Fruit fly (Drosophila melanogaster) whole organism, adult: ENCODE data around the gene CG32053.

Experiments used
- CG11617 ChIP-seq: fragments of 200-800 bp; sonication (Bioruptor generic); optimal IDR thresholded peaks from 2 replicates; lab custom pipeline; 2017; ENCODE audit warnings: mild to moderate bottlenecking, missing biosample characterization, missing genetic modification reagents, missing genetic modification characterization
- CG12768 ChIP-seq: fragments of 200-800 bp; sonication (Bioruptor generic); optimal IDR thresholded peaks from 2 replicates; lab custom pipeline; 2017; ENCODE audit warnings: missing biosample characterization, missing genetic modification characterization, mild to moderate bottlenecking, moderate library complexity, missing genetic modification reagents
- CG14711 ChIP-seq: fragments of 200-800 bp; sonication (Bioruptor generic); optimal IDR thresholded peaks from 2 replicates; lab custom pipeline; 2018; ENCODE audit warnings: missing biosample characterization, mild to moderate bottlenecking, missing genetic modification characterization, moderate library complexity
- CG1620 ChIP-seq: fragments of 200-800 bp; sonication (Bioruptor generic); optimal IDR thresholded peaks from 2 replicates; lab custom pipeline; 2016; ENCODE audit warnings: missing biosample characterization, missing genetic modification characterization
- CG33017 ChIP-seq: fragments of 200-800 bp; sonication (Bioruptor generic); optimal IDR thresholded peaks from 2 replicates; lab custom pipeline; 2018; ENCODE audit warnings: missing biosample characterization, mild to moderate bottlenecking, missing genetic modification characterization, moderate library complexity
- CG5204 ChIP-seq: fragments of 200-800 bp; sonication (Bioruptor generic); optimal IDR thresholded peaks from 2 replicates; lab custom pipeline; 2016; ENCODE audit warnings: missing biosample characterization, missing genetic modification characterization
- CG7045 ChIP-seq: fragments of 200-800 bp; sonication (Bioruptor generic); optimal IDR thresholded peaks from 2 replicates; lab custom pipeline; 2017; ENCODE audit warnings: missing biosample characterization, mild to moderate bottlenecking, missing genetic modification characterization
- CG7101 ChIP-seq: fragments of 200-800 bp; sonication (Bioruptor generic); optimal IDR thresholded peaks from 2 replicates; lab custom pipeline; 2018; ENCODE audit warnings: missing biosample characterization, mild to moderate bottlenecking, missing genetic modification characterization, moderate library complexity
- Clk ChIP-seq: fragments of 200-800 bp; sonication (Bioruptor generic); optimal IDR thresholded peaks from 2 replicates; lab custom pipeline; 2017; ENCODE audit warnings: missing biosample characterization, missing genetic modification characterization
- Crg-1 ChIP-seq: fragments of 200-800 bp; sonication (Bioruptor generic); optimal IDR thresholded peaks from 2 replicates; lab custom pipeline; 2016; ENCODE audit warnings: missing biosample characterization, missing genetic modification characterization
- Hr96 ChIP-seq: fragments of 200-800 bp; sonication (Bioruptor generic); optimal IDR thresholded peaks from 2 replicates; lab custom pipeline; 2016; ENCODE audit warnings: missing biosample characterization, missing genetic modification characterization
- Mnt ChIP-seq: fragments of 200-800 bp; sonication (Bioruptor generic); optimal IDR thresholded peaks from 2 replicates; lab custom pipeline; 2016; ENCODE audit warnings: missing biosample characterization, mild to moderate bottlenecking, missing genetic modification characterization
- bab1 ChIP-seq: fragments of 200-800 bp; sonication (Bioruptor generic); optimal IDR thresholded peaks from 3 replicates; lab custom pipeline; 2019; ENCODE audit warnings: missing biosample characterization, mild to moderate bottlenecking, missing genetic modification characterization, moderate library complexity
- cic ChIP-seq: fragments of 200-800 bp; sonication (Bioruptor generic); optimal IDR thresholded peaks from 2 replicates; lab custom pipeline; 2017; ENCODE audit warnings: missing biosample characterization, mild to moderate bottlenecking, missing genetic modification characterization, moderate library complexity
- cnc ChIP-seq, 2 experiments: fragments of >200 bp; optimal IDR thresholded peaks; 2 replicates each; lab custom pipeline; 2017
- kay ChIP-seq: fragments of 200-800 bp; sonication (Bioruptor generic); peaks from one replicate; lab custom pipeline; 2016; ENCODE audit warnings: missing biosample characterization, missing genetic modification characterization, borderline replicate concordance
- ovo ChIP-seq: fragments of 200-800 bp; sonication (Bioruptor generic); optimal IDR thresholded peaks from 2 replicates; lab custom pipeline; 2016; ENCODE audit warnings: missing biosample characterization, missing genetic modification characterization
- tj ChIP-seq: fragments of 200-800 bp; sonication (Bioruptor generic); optimal IDR thresholded peaks from 3 replicates; lab custom pipeline; 2017; ENCODE audit warnings: missing biosample characterization, mild to moderate bottlenecking, missing genetic modification characterization, moderate library complexity
- toe ChIP-seq: fragments of 200-800 bp; sonication (Bioruptor generic); optimal IDR thresholded peaks from 2 replicates; lab custom pipeline; 2016; ENCODE audit warnings: missing biosample characterization, missing genetic modification characterization

The CG32053 gene

dm6 chr3L:10092278-10092903 lies at the start of gene CG32053:
Gene CG32053 (minus strand): TSS chr3L:10092346.
- TF ChIP-seq Mnt: no peak
- no peak for TF ChIP-seq bab1 (GFP tag; lab: Kevin White, UChicago)
- TF ChIP-seq CG7045: no peak
- peak; percentile 14 for TF ChIP-seq cic (GFP tag; lab: Kevin White, UChicago)
- TF ChIP-seq tj (GFP tag; lab: Kevin White, UChicago): no peak
- TF ChIP-seq kay: peak; percentile 56

DNA sequence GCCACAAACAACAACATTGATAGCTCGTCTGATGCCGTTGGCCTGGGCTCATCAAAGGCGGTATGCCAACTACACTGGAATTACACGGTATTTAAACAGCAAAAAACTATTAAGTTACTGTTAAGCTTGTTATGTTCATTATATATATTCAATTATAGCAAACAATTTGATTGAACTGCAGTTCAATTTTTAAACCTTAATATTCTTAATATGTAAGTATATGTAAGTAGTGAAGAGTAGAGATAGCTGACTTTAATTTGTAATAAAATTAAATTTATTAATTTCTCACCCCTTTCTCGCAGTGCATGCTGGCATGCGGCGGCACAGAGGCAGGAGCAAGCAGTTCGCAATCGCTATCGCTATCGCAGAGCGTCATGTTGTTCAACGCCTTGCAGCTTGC lies 18.2 kb upstream of the CG32053 start:
- TF ChIP-seq Crg-1 (GFP tag; lab: Kevin White, UChicago): no peak
- no peak for TF ChIP-seq bab1 (GFP tag; lab: Kevin White, UChicago)
- no peak for TF ChIP-seq cic (GFP tag; lab: Kevin White, UChicago)
- TF ChIP-seq CG7101 (tag; lab: Kevin White, UChicago): peak; percentile 30
- TF ChIP-seq ovo (GFP tag; lab: Kevin White, UChicago): no peak
- TF ChIP-seq Hr96 (GFP tag; lab: Kevin White, UChicago): peak; percentile 2
- TF ChIP-seq toe (GFP tag; lab: Kevin White, UChicago): peak; percentile 62
- peak; percentile 62 for TF ChIP-seq CG7045
- peak; percentile 13 for TF ChIP-seq tj (GFP tag; lab: Kevin White, UChicago)
- TF ChIP-seq CG12768 (GFP tag; lab: Kevin White, UChicago): peak; percentile 20
- TF ChIP-seq Clk (GFP tag; lab: Kevin White, UChicago): peak; percentile 20
- peak; percentile 14 for TF ChIP-seq CG14711
- peak; percentile 51 for TF ChIP-seq CG5204 (GFP tag; lab: Kevin White, UChicago)
- TF ChIP-seq CG11617: peak; percentile 67

DNA sequence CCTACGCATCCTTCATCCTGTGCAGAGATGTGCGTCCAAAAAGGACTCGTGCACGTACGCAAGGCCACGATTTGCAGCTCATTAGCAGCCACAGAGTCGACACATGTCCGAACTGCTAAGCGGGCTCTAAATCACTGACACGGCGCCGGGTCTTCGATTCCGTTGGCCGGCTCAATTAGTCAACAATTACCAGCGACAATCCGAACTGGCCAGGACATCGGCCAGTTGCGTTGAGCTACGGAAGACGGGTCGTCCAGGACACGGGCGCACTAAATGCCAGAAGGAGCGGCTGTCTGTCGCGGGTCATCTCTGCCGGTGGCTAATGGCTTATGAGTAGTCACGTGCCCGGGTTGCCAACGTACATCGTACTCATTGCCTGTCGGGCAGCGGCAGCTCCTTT lies 13.7 kb upstream of the CG32053 start:
- no peak for TF ChIP-seq CG33017 (tag; lab: Kevin White, UChicago)

dm6 chr3L:10100781-10101180 lies 8.6 kb upstream of the CG32053 start, which contains the start of gene CG42826:
Gene CG42826 (minus strand): TSS chr3L:10100881.
- TF ChIP-seq cnc (optimal IDR thresholded peaks at IDR 0.05; lab: Kevin White, UChicago) (no peak), CG7101 (tag; lab: Kevin White, UChicago) (no peak), Crg-1 (GFP tag; lab: Kevin White, UChicago) (no peak), CG14711 (no peak), CG11617 (no peak), CG7045 (no peak)

dm6 chr3L:10098015-10098414 lies 5.9 kb upstream of the CG32053 start, which contains the start of gene Srg2:
Gene Srg2 (minus strand): TSS chr3L:10098115.
- TF ChIP-seq kay (peak; percentile 61), CG14711 (no peak), Crg-1 (GFP tag; lab: Kevin White, UChicago) (no peak), Mnt (no peak), CG1620 (GFP tag; lab: Kevin White, UChicago) (no peak)

dm6 chr3L:10094722-10095121 lies 2.6 kb upstream of the CG32053 start, which contains the start of gene CG32054:
Gene CG32054 (minus strand): TSS chr3L:10094738.
- TF ChIP-seq Hr96 (GFP tag; lab: Kevin White, UChicago): no peak
- TF ChIP-seq tj (GFP tag; lab: Kevin White, UChicago): no peak
- no peak for TF ChIP-seq bab1 (GFP tag; lab: Kevin White, UChicago)
- no peak for TF ChIP-seq CG14711

- no peak for TF ChIP-seq CG33017 (tag; lab: Kevin White, UChicago)
- TF ChIP-seq CG14711: peak; percentile 5
- peak in 1 of 2 experiments; percentile 79 for TF ChIP-seq cnc (optimal IDR thresholded peaks at IDR 0.05; lab: Kevin White, UChicago)
Observed at dm6 chr3L:10089350-10090266, 2.5 kb downstream of the CG32053 start, which contains the start of gene CG14160. Gene CG14160 (minus strand): TSS chr3L:10089400.

dm6 chr3L:10088415-10088814 lies 3.7 kb downstream of the CG32053 start:
- no peak for TF ChIP-seq tj (GFP tag; lab: Kevin White, UChicago)
- peak; percentile 43 for TF ChIP-seq kay
